Worm (Caenorhabditis elegans) whole organism, young adult: Measurements from ENCODE around the gene Y73F8A.13.

ENCODE experiments used
- C17E4.6 ChIP-seq: fragments of 200-800 bp; sonication (Bioruptor generic); IDR thresholded peaks from 2 replicates; pipeline ENCODE4 v1.3.6; 2022; ENCODE audit warnings: missing genetic modification reagents, missing genetic modification characterization, missing compliant biosample characterization
- D2030.7 ChIP-seq: fragments of 200-800 bp; sonication (Bioruptor generic); IDR thresholded peaks from 2 replicates; pipeline ENCODE4 v1.3.6; 2022; ENCODE audit warnings: missing genetic modification reagents, missing genetic modification characterization, missing compliant biosample characterization
- cebp-1 ChIP-seq, 2 experiments: fragments of 200-800 bp in 1 of 2; sonication (Bioruptor generic) in 1 of 2; sonication (generic microtip) in 1 of 2; IDR thresholded peaks in 1 of 2; optimal IDR thresholded peaks in 1 of 2; 2 replicates each; pipeline versions ENCODE4 v1.3.6 to Lab custom; 2017 to 2022; ENCODE audit warnings: missing compliant biosample characterization in 2 of 2, missing genetic modification characterization in 2 of 2, mild to moderate bottlenecking in 1 of 2, missing genetic modification reagents in 1 of 2, moderate library complexity in 1 of 2
- ceh-100 ChIP-seq: fragments of 200-800 bp; sonication (Bioruptor generic); IDR thresholded peaks from 2 replicates; pipeline ENCODE4 v1.3.6; 2022; ENCODE audit warnings: missing genetic modification reagents, missing genetic modification characterization, missing compliant biosample characterization
- ceh-91 ChIP-seq: fragments of 200-800 bp; sonication (Bioruptor generic); IDR thresholded peaks from 2 replicates; pipeline ENCODE4 v1.3.6; 2022; ENCODE audit warnings: missing genetic modification reagents, missing genetic modification characterization, missing compliant biosample characterization
- egl-44 ChIP-seq: fragments of 200-800 bp; sonication (Bioruptor generic); IDR thresholded peaks from 2 replicates; pipeline ENCODE4 v1.3.6; 2022; ENCODE audit warnings: missing genetic modification reagents, missing genetic modification characterization, missing compliant biosample characterization
- ets-4 ChIP-seq: fragments of 200-800 bp; sonication (Bioruptor generic); optimal IDR thresholded peaks from 2 replicates; lab custom pipeline; 2018; ENCODE audit warnings: mild to moderate bottlenecking, missing genetic modification characterization, missing compliant biosample characterization
- hrde-1 ChIP-seq: sonication (generic microtip); optimal IDR thresholded peaks from 2 replicates; lab custom pipeline; 2016; ENCODE audit warnings: missing genetic modification characterization, mild to moderate bottlenecking, missing compliant biosample characterization, moderate library complexity, missing genotype, missing genetic modification reagents, borderline replicate concordance
- lag-1 ChIP-seq: fragments of 200-800 bp; sonication (Bioruptor generic); IDR thresholded peaks from 2 replicates; pipeline ENCODE4 v1.3.6; 2022; ENCODE audit warnings: missing genetic modification reagents, missing genetic modification characterization, missing compliant biosample characterization
- let-526 ChIP-seq: fragments of 200-800 bp; sonication (Bioruptor generic); IDR thresholded peaks from 2 replicates; pipeline ENCODE4 v1.3.6; 2022; ENCODE audit warnings: missing genetic modification reagents, missing genetic modification characterization, missing compliant biosample characterization
- lsl-1 ChIP-seq: fragments of 200-800 bp; sonication (Bioruptor generic); optimal IDR thresholded peaks from 2 replicates; lab custom pipeline; 2018; ENCODE audit warnings: mild to moderate bottlenecking, missing genetic modification characterization, moderate library complexity, missing compliant biosample characterization
- mel-28 ChIP-seq: sonication (generic microtip); optimal IDR thresholded peaks from 2 replicates; lab custom pipeline; 2016; ENCODE audit warnings: borderline replicate concordance, mild to moderate bottlenecking, missing genetic modification characterization, missing compliant biosample characterization
- rcor-1 ChIP-seq: fragments of 200-800 bp; sonication (Bioruptor generic); IDR thresholded peaks from 2 replicates; pipeline ENCODE4 v1.3.6; 2022; ENCODE audit warnings: missing genetic modification reagents, missing genetic modification characterization, missing compliant biosample characterization
- rpc-1 ChIP-seq, 2 experiments: fragments of 150-350 bp in 1 of 2; sonication (generic microtip) in 1 of 2; optimal IDR thresholded peaks; 2 replicates each; lab custom pipeline; 2014 to 2018; ENCODE audit warnings: missing biosample characterization in 1 of 2, missing genetic modification characterization in 1 of 2, missing genetic modification reagents in 1 of 2, missing genotype in 1 of 2
- snpc-1.1 ChIP-seq: sonication (generic microtip); optimal IDR thresholded peaks from 2 replicates; lab custom pipeline; 2017; ENCODE audit warnings: missing genetic modification characterization, mild to moderate bottlenecking, missing compliant biosample characterization, antibody characterized with exemption, moderate library complexity, missing genotype, missing genetic modification reagents; ENCODE audit not compliant: insufficient read depth
- sptf-2 ChIP-seq: fragments of 200-800 bp; sonication (Bioruptor generic); optimal IDR thresholded peaks from 2 replicates; lab custom pipeline; 2018; ENCODE audit warnings: mild to moderate bottlenecking, missing genetic modification characterization, missing compliant biosample characterization
- tlf-1 ChIP-seq: fragments of 200-800 bp; sonication (Bioruptor generic); optimal IDR thresholded peaks from 2 replicates; lab custom pipeline; 2018; ENCODE audit warnings: mild to moderate bottlenecking, missing genetic modification characterization, missing compliant biosample characterization
- unc-62 ChIP-seq: fragments of 150-350 bp; optimal IDR thresholded peaks from 2 replicates; lab custom pipeline; 2014; ENCODE audit warnings: missing biosample characterization, missing genetic modification reagents, missing genetic modification characterization
- zim-3 ChIP-seq: sonication (generic microtip); optimal IDR thresholded peaks from 2 replicates; lab custom pipeline; 2017; ENCODE audit warnings: mild to moderate bottlenecking, missing genetic modification characterization, moderate library complexity, missing compliant biosample characterization
- ztf-22 ChIP-seq: fragments of 200-800 bp; sonication (Bioruptor generic); optimal IDR thresholded peaks from 2 replicates; lab custom pipeline; 2018; ENCODE audit warnings: mild to moderate bottlenecking, missing genetic modification characterization, moderate library complexity, missing compliant biosample characterization

Gene Y73F8A.13

DNA sequence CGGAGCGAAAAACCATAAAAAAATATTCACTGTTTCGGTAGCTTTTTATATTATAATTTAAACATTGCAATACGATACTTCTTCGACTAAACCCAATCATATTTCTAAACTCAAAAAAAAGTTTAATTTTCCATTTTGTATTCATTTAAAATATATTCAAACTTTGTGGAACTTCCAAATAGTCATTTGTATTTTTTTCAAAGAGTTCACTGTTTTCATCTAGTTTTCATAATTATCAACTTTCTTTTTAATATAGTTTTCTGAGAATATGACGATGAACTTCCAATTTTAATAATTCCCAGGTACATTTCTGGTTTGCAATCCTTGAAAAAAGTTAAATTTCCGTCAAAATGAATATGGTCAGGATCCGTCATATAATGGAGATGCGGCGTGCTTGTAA, 49.2 kb downstream of the Y73F8A.13 start, which contains the start of gene cpna-4:
cpna-4 (plus strand) TSS at position 301 of the 400 bp plus-strand sequence.
- TF ChIP-seq hrde-1 (tag; lab: Kevin White, UChicago) (no peak), ets-4 (GFP tag; lab: Kevin White, UChicago) (no peak), ztf-22 (GFP tag; lab: Kevin White, UChicago) (no peak), cebp-1 (GFP tag; IDR thresholded peaks at IDR 0.05; lab: Robert Waterston, UW) (no peak), cebp-1 (tag; optimal IDR thresholded peaks at IDR 0.05; lab: Kevin White, UChicago) (no peak), D2030.7 (no peak), C17E4.6 (GFP tag; lab: Robert Waterston, UW) (no peak), lag-1 (GFP tag; lab: Robert Waterston, UW) (no peak), lsl-1 (GFP tag; lab: Kevin White, UChicago) (no peak), ceh-91 (GFP tag; lab: Robert Waterston, UW) (no peak), unc-62 (GFP tag; lab: Kevin White, UChicago) (no peak), rcor-1 (no peak)

DNA sequence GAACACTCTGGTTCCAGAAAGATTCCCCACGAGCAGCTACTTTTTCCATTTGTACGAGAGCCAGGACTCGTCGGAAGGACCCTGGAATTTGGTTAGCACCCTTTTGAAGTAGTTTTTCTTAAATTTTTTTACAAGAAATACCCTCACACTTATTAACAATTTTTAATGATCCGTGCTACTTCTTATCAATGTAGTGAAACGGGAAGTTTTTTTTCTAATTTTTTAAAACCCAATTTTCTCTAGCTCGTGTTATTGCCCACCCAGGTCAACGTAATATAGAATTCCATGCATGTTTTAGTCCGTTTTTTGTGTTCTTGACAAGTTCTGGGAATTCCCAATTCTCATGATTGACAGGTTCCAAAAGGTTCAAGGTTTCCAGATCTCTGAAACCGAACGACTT, 49.8 kb downstream of the Y73F8A.13 start:
- TF ChIP-seq zim-3 (tag; lab: Kevin White, UChicago) (no peak), ceh-100 (no peak), sptf-2 (GFP tag; lab: Kevin White, UChicago) (no peak), egl-44 (GFP tag; lab: Robert Waterston, UW) (no peak), cebp-1 (GFP tag; IDR thresholded peaks at IDR 0.05; lab: Robert Waterston, UW) (no peak), cebp-1 (tag; optimal IDR thresholded peaks at IDR 0.05; lab: Kevin White, UChicago) (no peak), let-526 (GFP tag; lab: Robert Waterston, UW) (no peak), snpc-1.1 (tag; lab: Kevin White, UChicago) (no peak), mel-28 (tag; lab: Kevin White, UChicago) (no peak), rpc-1 (optimal IDR thresholded peaks at IDR 0.05; lab: Kevin White, UChicago) (no peak), rpc-1 (tag; optimal IDR thresholded peaks at IDR 0.05; lab: Kevin White, UChicago) (no peak), rcor-1 (no peak), tlf-1 (GFP tag; lab: Kevin White, UChicago) (no peak)
- TF ChIP-seq, all 124 proteins: peak for 0
